Fruit fly (Drosophila melanogaster): ENCODE results near the gene NdufA3.
A peak's percentile ranks its signal among the peaks of the same experiment; 100 is the strongest.

The NdufA3 gene

dm6 chrX:9117831-9118230 is 42.0 kb downstream of the NdufA3 start:
- TF ChIP-seq CG6808 (GFP tag; optimal IDR thresholded peaks at IDR 0.05), result no peak
- TF ChIP-seq CG9139 (GFP tag; optimal IDR thresholded peaks at IDR 0.05), result no peak
- no peak for TF ChIP-seq Eip93F (GFP tag; optimal IDR thresholded peaks at IDR 0.05)
- TF ChIP-seq Hr4 (GFP tag; optimal IDR thresholded peaks at IDR 0.05), result no peak
- TF ChIP-seq CG3919 (GFP tag; optimal IDR thresholded peaks at IDR 0.05), result no peak

DNA sequence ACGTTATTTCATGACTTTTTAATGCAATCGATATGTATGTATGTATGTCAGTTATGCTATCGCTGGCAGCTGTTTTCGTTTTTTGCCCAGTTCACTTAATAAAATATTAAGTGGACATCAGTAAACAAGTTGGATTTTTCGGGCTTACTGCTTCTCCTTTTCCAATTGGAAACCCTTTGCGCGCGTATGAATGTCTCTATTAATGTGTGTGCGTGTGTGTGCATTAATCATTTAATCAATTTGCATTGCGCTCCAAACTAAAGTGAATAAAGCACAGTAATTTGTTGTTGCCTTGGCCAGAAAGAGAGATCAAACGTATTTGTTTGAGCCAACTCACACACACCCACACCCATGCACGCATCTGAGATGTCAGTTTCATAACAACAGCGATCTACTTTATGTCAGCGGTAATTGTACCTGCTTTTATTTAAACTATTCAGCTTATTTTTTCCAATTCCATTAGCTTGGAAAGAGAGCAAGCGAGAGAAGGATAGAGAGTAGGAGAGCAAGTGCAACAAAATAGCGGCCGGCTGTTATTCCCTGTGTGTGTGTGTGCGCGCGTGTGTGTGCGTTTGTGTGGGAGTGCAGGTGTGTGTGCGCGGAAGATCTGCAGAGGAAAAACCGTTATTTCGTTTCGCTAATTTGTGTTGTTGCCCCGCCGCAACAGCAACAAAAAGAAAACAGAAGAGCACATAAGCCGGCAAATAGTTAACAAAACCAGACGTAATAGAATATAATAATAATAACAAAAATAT is 49.5 kb downstream of the NdufA3 start:
- TF ChIP-seq Eip78C (GFP tag), result peak; percentile 40
- TF ChIP-seq Smox (GFP tag; optimal IDR thresholded peaks at IDR 0.05), result no peak
- TF ChIP-seq dsx (GFP tag; optimal IDR thresholded peaks at IDR 0.05; ENCODE audit: poor library complexity, severe bottlenecking), result peak; percentile 91
